Fruit fly (Drosophila melanogaster): Measurements from ENCODE around the gene CG12725.
A peak's percentile ranks its signal among the peaks of the same experiment; 100 is the strongest.

CG12725 gene

DNA sequence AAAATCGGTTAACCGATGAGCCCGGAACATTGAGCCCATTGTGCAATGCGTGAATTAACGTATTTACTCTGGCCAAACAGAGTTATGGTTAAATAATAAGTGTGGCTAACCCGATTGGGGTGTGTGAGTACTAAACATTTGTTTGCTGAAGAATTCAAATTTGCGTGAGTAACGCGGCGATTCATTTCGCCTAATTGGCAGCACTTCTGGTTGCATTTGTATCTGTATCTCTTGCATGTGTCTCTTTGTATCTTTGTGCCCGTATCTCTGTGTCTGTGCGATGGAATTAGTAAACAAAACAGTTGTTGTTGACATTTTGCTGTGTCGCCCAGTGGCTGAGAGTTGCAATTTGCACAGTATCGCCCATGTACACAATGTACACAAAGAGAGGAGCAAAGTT, 8.2 kb upstream of the CG12725 start:
- TF ChIP-seq CG9705 (GFP tag; optimal IDR thresholded peaks at IDR 0.05) (no peak), h (GFP tag; optimal IDR thresholded peaks at IDR 0.05) (peak; percentile 5), sage (GFP tag; optimal IDR thresholded peaks at IDR 0.05) (no peak), woc (GFP tag; optimal IDR thresholded peaks at IDR 0.05) (no peak), HLH106 (tag; optimal IDR thresholded peaks at IDR 0.05) (no peak)

DNA sequence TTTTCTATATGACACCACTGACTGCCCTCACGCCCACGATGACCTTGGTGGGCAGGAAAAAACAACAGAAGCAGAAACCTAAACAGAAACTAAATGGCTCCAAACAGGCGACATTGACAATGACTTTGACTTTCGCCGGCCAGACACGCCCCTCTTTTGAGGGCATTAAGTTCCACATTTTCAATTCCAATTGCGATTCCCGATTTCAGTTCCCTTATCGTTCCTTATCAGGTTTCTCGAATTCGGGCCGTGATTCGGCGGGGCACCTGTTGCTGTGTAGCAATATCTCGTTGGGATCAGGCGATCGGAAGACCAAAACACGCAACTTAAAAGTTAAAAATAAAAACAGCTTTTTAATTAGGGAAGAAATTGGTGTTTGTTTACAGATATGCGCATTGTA, 5.0 kb upstream of the CG12725 start:
- TF ChIP-seq N (GFP tag; optimal IDR thresholded peaks at IDR 0.05) (no peak), fru (GFP tag; optimal IDR thresholded peaks at IDR 0.05) (no peak), Hr78 (GFP tag; optimal IDR thresholded peaks at IDR 0.05) (no peak), lola (GFP tag; optimal IDR thresholded peaks at IDR 0.05) (no peak), CrebA (GFP tag; optimal IDR thresholded peaks at IDR 0.05; ENCODE audit: borderline replicate concordance) (no peak), rgr (GFP tag; optimal IDR thresholded peaks at IDR 0.05) (no peak), Rel (GFP tag; optimal IDR thresholded peaks at IDR 0.05) (no peak), Rel (tag; optimal IDR thresholded peaks at IDR 0.05) (no peak), pan (optimal IDR thresholded peaks at IDR 0.05) (no peak), dmrt93B (GFP tag; optimal IDR thresholded peaks at IDR 0.05) (no peak)

DNA sequence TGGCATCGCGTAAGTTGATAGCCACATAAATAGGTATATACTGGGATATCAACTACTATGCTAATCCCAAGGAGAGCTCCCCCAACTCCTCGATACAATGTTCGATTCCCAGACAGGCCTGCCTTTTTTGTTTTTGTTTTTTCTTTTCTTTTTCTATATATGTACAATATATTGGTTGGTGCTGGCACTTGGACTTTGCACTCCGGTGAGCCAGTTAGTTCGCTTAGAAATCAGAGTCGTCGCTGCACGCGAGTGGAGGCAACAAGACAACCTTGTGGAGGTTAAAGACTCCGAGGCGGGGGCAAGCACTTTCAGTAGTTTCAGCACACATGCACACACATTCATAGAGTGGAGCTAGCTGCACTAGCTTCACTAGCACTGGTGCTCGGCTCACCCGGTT, 3.6 kb upstream of the CG12725 start:
- no peak for TF ChIP-seq brk (GFP tag; optimal IDR thresholded peaks at IDR 0.05)
- TF ChIP-seq Vsx2 (GFP tag; optimal IDR thresholded peaks at IDR 0.05; ENCODE audit: partially characterized antibody): no peak
- TF ChIP-seq rgr (GFP tag; optimal IDR thresholded peaks at IDR 0.05): no peak
- no peak for TF ChIP-seq ey (GFP tag; optimal IDR thresholded peaks at IDR 0.05)
- no peak for TF ChIP-seq Dfd (GFP tag; optimal IDR thresholded peaks at IDR 0.05)
- no peak for TF ChIP-seq OdsH (GFP tag; optimal IDR thresholded peaks at IDR 0.05)
- no peak for TF ChIP-seq Hr78 (GFP tag; optimal IDR thresholded peaks at IDR 0.05)

DNA sequence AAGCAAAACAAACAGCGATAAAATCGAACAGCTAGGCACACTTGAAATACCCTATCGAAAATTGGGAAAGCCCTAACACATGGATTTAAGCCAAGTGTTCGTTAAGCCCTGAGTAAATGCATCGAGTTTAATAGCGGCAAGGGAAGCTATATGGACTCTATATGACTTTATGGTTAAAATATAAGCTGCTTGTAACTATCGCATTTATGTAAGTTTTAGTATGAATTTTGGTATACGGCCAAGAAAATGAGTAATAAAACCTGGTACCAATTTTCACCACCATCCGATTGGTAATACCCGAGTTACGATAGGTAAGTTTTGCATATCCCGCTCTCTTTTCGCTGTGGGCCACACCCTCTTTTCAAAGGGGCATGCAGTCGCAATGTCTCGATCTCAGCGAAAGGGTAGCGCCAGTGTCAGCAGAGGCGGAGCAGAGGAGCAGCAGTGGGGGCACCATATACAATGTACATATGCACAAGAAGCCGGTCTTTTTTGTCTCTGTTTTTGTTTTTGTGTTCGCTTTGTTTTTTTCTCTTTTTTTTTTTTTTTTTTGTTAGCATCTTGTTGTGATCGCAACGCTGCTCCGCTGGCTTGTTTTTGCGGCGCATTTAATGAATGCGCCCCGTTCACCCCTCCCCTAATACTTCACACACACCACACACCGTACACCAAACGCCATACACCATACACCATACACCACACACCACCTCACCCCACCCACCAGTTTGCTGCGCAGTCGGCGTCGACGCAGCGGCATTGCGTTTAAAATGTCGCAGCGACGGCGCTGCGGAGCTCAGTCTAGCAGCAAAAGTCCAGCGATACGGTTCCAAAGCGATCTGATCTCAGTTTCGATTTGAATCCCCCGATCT, 1.5 kb upstream of the CG12725 start, which contains the start of gene GstT4:
GstT4 (plus strand) TSS at position 788 of the 869 bp plus-strand sequence.
- TF ChIP-seq sage (GFP tag; optimal IDR thresholded peaks at IDR 0.05) (peak; percentile 85), Rel (GFP tag; optimal IDR thresholded peaks at IDR 0.05) (peak; percentile 97), Rel (tag; optimal IDR thresholded peaks at IDR 0.05) (peak; percentile 88), br (GFP tag; optimal IDR thresholded peaks at IDR 0.05) (peak; percentile 87), Hnf4 (GFP tag; optimal IDR thresholded peaks at IDR 0.05) (peak; percentile 90), GATAd (GFP tag; optimal IDR thresholded peaks at IDR 0.05) (no peak), CG9705 (GFP tag; optimal IDR thresholded peaks at IDR 0.05) (no peak), woc (GFP tag; optimal IDR thresholded peaks at IDR 0.05) (peak; percentile 95), Jra (GFP tag; optimal IDR thresholded peaks at IDR 0.05) (peak; percentile 67), Mio (GFP tag; optimal IDR thresholded peaks at IDR 0.05) (peak; percentile 54), Hr83 (GFP tag; optimal IDR thresholded peaks at IDR 0.05; ENCODE audit: poor library complexity, severe bottlenecking) (peak; percentile 39), sv (GFP tag; optimal IDR thresholded peaks at IDR 0.05) (peak; percentile 42), h (GFP tag; optimal IDR thresholded peaks at IDR 0.05) (peak; percentile 86), brk (GFP tag; optimal IDR thresholded peaks at IDR 0.05) (peak; percentile 76), tai (GFP tag; optimal IDR thresholded peaks at IDR 0.05) (no peak), Sp1 (GFP tag; optimal IDR thresholded peaks at IDR 0.05) (peak; percentile 87), dmrt93B (GFP tag; optimal IDR thresholded peaks at IDR 0.05) (peak; percentile 33), fru (GFP tag; optimal IDR thresholded peaks at IDR 0.05) (peak; percentile 85), jim (GFP tag; optimal IDR thresholded peaks at IDR 0.05) (peak; percentile 98), foxo (GFP tag; optimal IDR thresholded peaks at IDR 0.05) (peak; percentile 12 to 80), HLH106 (tag; optimal IDR thresholded peaks at IDR 0.05) (no peak), N (GFP tag; optimal IDR thresholded peaks at IDR 0.05) (no peak), OdsH (GFP tag; optimal IDR thresholded peaks at IDR 0.05) (peak; percentile 80), Vsx2 (GFP tag; optimal IDR thresholded peaks at IDR 0.05; ENCODE audit: partially characterized antibody) (no peak), ey (GFP tag; optimal IDR thresholded peaks at IDR 0.05) (peak; percentile 57), pan (optimal IDR thresholded peaks at IDR 0.05) (no peak), rgr (GFP tag; optimal IDR thresholded peaks at IDR 0.05) (peak; percentile 76), psq (GFP tag; optimal IDR thresholded peaks at IDR 0.05) (peak; percentile 97), usp (GFP tag; optimal IDR thresholded peaks at IDR 0.05) (no peak)

Measured in whole organism, wandering third instar larva.